Worm (Caenorhabditis elegans) whole organism, L4 larva: ENCODE results near the gene abhd-3.2.

Experiments
- D1046.2 ChIP-seq: fragments of 200-800 bp; sonication (Bioruptor generic); IDR thresholded peaks from 2 replicates; pipeline ENCODE4 v1.3.6; 2022; ENCODE audit warnings: missing genetic modification characterization, missing compliant biosample characterization
- F10B5.3 ChIP-seq: sonication (generic microtip); optimal IDR thresholded peaks from 2 replicates; lab custom pipeline; 2016; ENCODE audit warnings: mild to moderate bottlenecking, missing genetic modification characterization, missing compliant biosample characterization
- aha-1 ChIP-seq: fragments of 150-350 bp; peaks from one replicate; lab custom pipeline; 2014; ENCODE audit warnings: missing biosample characterization, missing genetic modification characterization
- ceh-82 ChIP-seq: sonication (generic microtip); optimal IDR thresholded peaks from 2 replicates; lab custom pipeline; 2017; ENCODE audit warnings: missing biosample characterization, missing genetic modification characterization
- ces-1 ChIP-seq: fragments of 150-350 bp; sonication (generic microtip); optimal IDR thresholded peaks from 4 replicates; lab custom pipeline; 2014; ENCODE audit warnings: missing biosample characterization, missing genetic modification reagents, missing genetic modification characterization
- daf-8 ChIP-seq: fragments of 200-800 bp; sonication (Bioruptor generic); IDR thresholded peaks from 2 replicates; pipeline ENCODE4 v1.3.6; 2022; ENCODE audit warnings: missing genetic modification characterization, missing compliant biosample characterization
- duxl-1 ChIP-seq: sonication (generic microtip); optimal IDR thresholded peaks from 2 replicates; lab custom pipeline; 2016; ENCODE audit warnings: mild to moderate bottlenecking, missing genetic modification characterization, moderate library complexity, missing compliant biosample characterization; ENCODE audit not compliant: poor library complexity
- egl-27 ChIP-seq: sonication (generic microtip); optimal IDR thresholded peaks from 3 replicates; lab custom pipeline; 2017; ENCODE audit warnings: missing biosample characterization, missing genetic modification reagents, missing genetic modification characterization
- hlh-30 ChIP-seq: sonication (generic microtip); optimal IDR thresholded peaks from 2 replicates; lab custom pipeline; 2017; ENCODE audit warnings: antibody characterized with exemption, mild to moderate bottlenecking, missing genetic modification characterization, missing compliant biosample characterization; ENCODE audit not compliant: insufficient read depth
- hmg-1.1 ChIP-seq: fragments of 200-800 bp; sonication (Bioruptor generic); IDR thresholded peaks from 2 replicates; pipeline ENCODE4 v1.3.6; 2022; ENCODE audit warnings: missing genetic modification reagents, missing genetic modification characterization, missing compliant biosample characterization
- lsy-2 ChIP-seq, 2 experiments: fragments of 150-350 bp in 1 of 2; sonication (generic microtip) in 1 of 2; optimal IDR thresholded peaks; 2 replicates each; lab custom pipeline; 2014 to 2017; ENCODE audit warnings: missing biosample characterization in 2 of 2, missing genetic modification characterization in 2 of 2
- nhr-76 ChIP-seq: fragments of 150-350 bp; optimal IDR thresholded peaks from 2 replicates; lab custom pipeline; 2014; ENCODE audit warnings: missing biosample characterization, missing genetic modification characterization
- saeg-2 ChIP-seq: fragments of 200-800 bp; sonication (Bioruptor generic); IDR thresholded peaks from 2 replicates; pipeline ENCODE4 v1.3.6; 2022; ENCODE audit warnings: missing genetic modification reagents, missing genetic modification characterization, missing compliant biosample characterization
- tag-97 ChIP-seq: fragments of 200-800 bp; sonication (Bioruptor generic); IDR thresholded peaks from 2 replicates; pipeline ENCODE4 v1.3.6; 2022; ENCODE audit warnings: missing genetic modification characterization, missing compliant biosample characterization

- TF ChIP-seq hlh-30 (tag; lab: Kevin White, UChicago), result peak; percentile 76
- no peak for TF ChIP-seq D1046.2 (GFP tag; lab: Robert Waterston, UW)
- TF ChIP-seq egl-27, result no peak
- no peak for TF ChIP-seq duxl-1 (tag; lab: Kevin White, UChicago)
- TF ChIP-seq nhr-76, result no peak
- no peak for TF ChIP-seq ces-1 (GFP tag; lab: Kevin White, UChicago)
- TF ChIP-seq lsy-2 (tag; optimal IDR thresholded peaks at IDR 0.05; lab: Kevin White, UChicago), result peak in 1 of 2 experiments; percentile 10
- TF ChIP-seq saeg-2 (GFP tag; lab: Robert Waterston, UW), result no peak
- TF ChIP-seq tag-97 (GFP tag; lab: Robert Waterston, UW), result no peak
- TF ChIP-seq hmg-1.1 (GFP tag; lab: Robert Waterston, UW), result no peak
- TF ChIP-seq F10B5.3 (tag; lab: Kevin White, UChicago), result no peak
- TF ChIP-seq ceh-82 (tag; lab: Kevin White, UChicago), result no peak
- no peak for TF ChIP-seq daf-8
- TF ChIP-seq aha-1 (tag; lab: Kevin White, UChicago), result no peak
Observed at ce11 chrX:927632-928031, 50.2 kb downstream of the abhd-3.2 start.
